Fruit fly (Drosophila melanogaster) whole organism, embryonic: ENCODE data around the gene Aatf.

Experiments used
- ATbp ChIP-seq: fragments of 200-800 bp; sonication (Bioruptor generic); optimal IDR thresholded peaks from 2 replicates; lab custom pipeline; 2017; ENCODE audit warnings: missing biosample characterization, mild to moderate bottlenecking, missing genetic modification characterization, missing genetic modification reagents
- CG10543 ChIP-seq: fragments of 200-800 bp; sonication (Bioruptor generic); optimal IDR thresholded peaks from 3 replicates; lab custom pipeline; 2017; ENCODE audit warnings: missing biosample characterization, mild to moderate bottlenecking, missing genetic modification characterization, moderate library complexity
- CG11398 ChIP-seq: fragments of 200-800 bp; sonication (Bioruptor generic); optimal IDR thresholded peaks from 2 replicates; lab custom pipeline; 2016; ENCODE audit warnings: missing biosample characterization, missing genetic modification characterization
- CG12391 ChIP-seq: fragments of 200-800 bp; sonication (Bioruptor generic); optimal IDR thresholded peaks from 3 replicates; lab custom pipeline; 2018; ENCODE audit warnings: missing biosample characterization, mild to moderate bottlenecking, missing genetic modification characterization, moderate library complexity
- CG15011 ChIP-seq: fragments of 200-800 bp; sonication (Bioruptor generic); optimal IDR thresholded peaks from 3 replicates; lab custom pipeline; 2018; ENCODE audit warnings: missing biosample characterization, mild to moderate bottlenecking, missing genetic modification characterization
- CG1603 ChIP-seq: fragments of 200-800 bp; sonication (Bioruptor generic); optimal IDR thresholded peaks from 2 replicates; lab custom pipeline; 2019; ENCODE audit warnings: missing biosample characterization, mild to moderate bottlenecking, missing genetic modification characterization, moderate library complexity
- CG1647 ChIP-seq: fragments of 200-800 bp; sonication (Bioruptor generic); optimal IDR thresholded peaks from 3 replicates; lab custom pipeline; 2016; ENCODE audit warnings: missing biosample characterization, missing genetic modification characterization
- CG16779 ChIP-seq: fragments of 200-800 bp; sonication (Bioruptor generic); IDR thresholded peaks from 2 replicates; pipeline ENCODE4 v1.3.6; 2022; ENCODE audit warnings: missing biosample characterization, missing genetic modification characterization
- CG2120 ChIP-seq: fragments of 200-800 bp; sonication (Bioruptor generic); optimal IDR thresholded peaks from 3 replicates; lab custom pipeline; 2016; ENCODE audit warnings: missing biosample characterization, missing genetic modification characterization
- CG30431 ChIP-seq: fragments of 200-800 bp; sonication (Bioruptor generic); optimal IDR thresholded peaks from 2 replicates; lab custom pipeline; 2017; ENCODE audit warnings: missing biosample characterization, missing genetic modification characterization
- CG3065 ChIP-seq: fragments of 200-800 bp; sonication (Bioruptor generic); optimal IDR thresholded peaks from 2 replicates; lab custom pipeline; 2016; ENCODE audit warnings: missing biosample characterization, missing genetic modification characterization
- CG32532 ChIP-seq: fragments of 200-800 bp; sonication (Bioruptor generic); IDR thresholded peaks from 2 replicates; pipeline ENCODE4 v1.3.6; 2022; ENCODE audit warnings: missing biosample characterization, missing genetic modification characterization
- CG3407 ChIP-seq: fragments of 200-800 bp; sonication (Bioruptor generic); optimal IDR thresholded peaks from 2 replicates; lab custom pipeline; 2018; ENCODE audit warnings: missing biosample characterization, mild to moderate bottlenecking, missing genetic modification characterization
- CG3847 ChIP-seq: fragments of 200-800 bp; sonication (Bioruptor generic); IDR thresholded peaks from 2 replicates; pipeline ENCODE4 v1.3.6; 2022; ENCODE audit warnings: missing biosample characterization, missing genetic modification characterization
- CG4282 ChIP-seq: fragments of 200-800 bp; sonication (Bioruptor generic); optimal IDR thresholded peaks from 2 replicates; lab custom pipeline; 2016; ENCODE audit warnings: missing biosample characterization, missing genetic modification characterization
- CG4617 ChIP-seq: fragments of 200-800 bp; sonication (Bioruptor generic); optimal IDR thresholded peaks from 3 replicates; lab custom pipeline; 2016; ENCODE audit warnings: missing biosample characterization, missing genetic modification characterization, borderline replicate concordance
- CG6175 ChIP-seq: fragments of 200-800 bp; sonication (Bioruptor generic); IDR thresholded peaks from 3 replicates; pipeline ENCODE4 v1.3.6; 2022; ENCODE audit warnings: missing biosample characterization, missing genetic modification characterization
- CG7786 ChIP-seq: fragments of 200-800 bp; sonication (Bioruptor generic); optimal IDR thresholded peaks from 2 replicates; lab custom pipeline; 2016; ENCODE audit warnings: missing biosample characterization, missing genetic modification characterization
- CG8359 ChIP-seq: fragments of 200-800 bp; sonication (Bioruptor generic); optimal IDR thresholded peaks from 2 replicates; lab custom pipeline; 2017; ENCODE audit warnings: missing biosample characterization, mild to moderate bottlenecking, missing genetic modification characterization, borderline replicate concordance
- CoRest ChIP-seq: fragments of 200-800 bp; sonication (Bioruptor generic); optimal IDR thresholded peaks from 3 replicates; lab custom pipeline; 2018; ENCODE audit warnings: missing biosample characterization, mild to moderate bottlenecking, missing genetic modification characterization, moderate library complexity
- D ChIP-seq, 2 experiments: fragments of 200-800 bp in 1 of 2; fragments of >200 bp in 1 of 2; sonication (Bioruptor generic) in 1 of 2; optimal IDR thresholded peaks; 2 replicates in 1 of 2; 3 replicates in 1 of 2; lab custom pipeline; 2017; ENCODE audit warnings: mild to moderate bottlenecking in 1 of 2, missing biosample characterization in 1 of 2, missing genetic modification characterization in 1 of 2, missing genetic modification reagents in 1 of 2
- E2f1 ChIP-seq: fragments of 200-800 bp; sonication (Bioruptor generic); IDR thresholded peaks from 2 replicates; pipeline ENCODE4 v1.3.6; 2022; ENCODE audit warnings: missing biosample characterization, missing genetic modification characterization
- HmgZ ChIP-seq: fragments of 200-800 bp; sonication (Bioruptor generic); optimal IDR thresholded peaks from 2 replicates; lab custom pipeline; 2018; ENCODE audit warnings: missing biosample characterization, mild to moderate bottlenecking, missing genetic modification characterization
- NFAT ChIP-seq: fragments of 200-800 bp; sonication (Bioruptor generic); IDR thresholded peaks from 2 replicates; pipeline ENCODE4 v1.3.6; 2022; ENCODE audit warnings: missing biosample characterization, missing genetic modification characterization
- Neu2 ChIP-seq: fragments of 200-800 bp; sonication (Bioruptor generic); optimal IDR thresholded peaks from 3 replicates; lab custom pipeline; 2016; ENCODE audit warnings: missing biosample characterization, missing genetic modification characterization, borderline replicate concordance
- Nf-YA ChIP-seq: fragments of 200-800 bp; sonication (Bioruptor generic); IDR thresholded peaks from 2 replicates; pipeline ENCODE4 v1.3.6; 2022; ENCODE audit warnings: missing biosample characterization, missing genetic modification characterization
- NfI ChIP-seq: fragments of 200-800 bp; sonication (Bioruptor generic); optimal IDR thresholded peaks from 3 replicates; lab custom pipeline; 2018; ENCODE audit warnings: missing biosample characterization, mild to moderate bottlenecking, missing genetic modification characterization, moderate library complexity
- Oaz ChIP-seq: fragments of 200-800 bp; sonication (Bioruptor generic); IDR thresholded peaks from 2 replicates; pipeline ENCODE4 v1.3.6; 2022; ENCODE audit warnings: missing biosample characterization, missing genetic modification characterization
- Rfx ChIP-seq: fragments of 200-800 bp; sonication (Bioruptor generic); IDR thresholded peaks from 2 replicates; pipeline ENCODE4 v1.3.6; 2022; ENCODE audit warnings: missing biosample characterization, missing genetic modification characterization
- Sin3A ChIP-seq: fragments of >200 bp; optimal IDR thresholded peaks from 2 replicates; lab custom pipeline; 2018
- Stat92E ChIP-seq, 3 experiments: fragments of >200 bp in 2 of 3; fragments of 200-800 bp in 1 of 3; sonication (Bioruptor generic) in 1 of 3; optimal IDR thresholded peaks; 2 replicates each; lab custom pipeline; 2017 to 2019; ENCODE audit warnings: missing biosample characterization in 3 of 3, missing genetic modification characterization in 3 of 3, mild to moderate bottlenecking in 1 of 3, moderate library complexity in 1 of 3
- Taf1 ChIP-seq: fragments of 200-800 bp; sonication (Bioruptor generic); IDR thresholded peaks from 2 replicates; pipeline ENCODE4 v1.3.6; 2022; ENCODE audit warnings: missing biosample characterization, missing genetic modification characterization
- Xbp1 ChIP-seq: fragments of 200-800 bp; sonication (Bioruptor generic); optimal IDR thresholded peaks from 3 replicates; lab custom pipeline; 2016; ENCODE audit warnings: missing biosample characterization, mild to moderate bottlenecking, missing genetic modification characterization
- abd-A ChIP-seq: fragments of 200-800 bp; sonication (Bioruptor generic); optimal IDR thresholded peaks from 3 replicates; lab custom pipeline; 2019; ENCODE audit warnings: missing biosample characterization, mild to moderate bottlenecking, missing genetic modification characterization, moderate library complexity
- bcd ChIP-seq: fragments of 200-800 bp; sonication (Bioruptor generic); optimal IDR thresholded peaks from 2 replicates; lab custom pipeline; 2017; ENCODE audit warnings: missing biosample characterization, mild to moderate bottlenecking, missing genetic modification characterization
- bowl ChIP-seq: fragments of 200-800 bp; sonication (Bioruptor generic); IDR thresholded peaks from 2 replicates; pipeline ENCODE4 v1.3.6; 2022; ENCODE audit warnings: missing biosample characterization, missing genetic modification characterization
- chif ChIP-seq, 2 experiments: fragments of 200-800 bp; sonication (Bioruptor generic); optimal IDR thresholded peaks; 3 replicates each; lab custom pipeline; 2016; ENCODE audit warnings: missing biosample characterization in 2 of 2, missing genetic modification characterization in 2 of 2
- croc ChIP-seq: fragments of 200-800 bp; sonication (Bioruptor generic); conservative IDR thresholded peaks from 3 replicates; pipeline ENCODE4 v1.3.6; 2022; ENCODE audit warnings: missing biosample characterization, missing genetic modification characterization
- dysf ChIP-seq: fragments of 200-800 bp; sonication (Bioruptor generic); IDR thresholded peaks from 3 replicates; pipeline ENCODE4 v1.3.6; 2022; ENCODE audit warnings: missing biosample characterization, missing genetic modification characterization
- esg ChIP-seq: fragments of 200-800 bp; sonication (Bioruptor generic); conservative IDR thresholded peaks from 2 replicates; pipeline ENCODE4 v1.3.6; 2022; ENCODE audit warnings: missing biosample characterization, missing genetic modification characterization
- fd64A ChIP-seq: fragments of 200-800 bp; sonication (Bioruptor generic); optimal IDR thresholded peaks from 3 replicates; lab custom pipeline; 2018; ENCODE audit warnings: missing biosample characterization, mild to moderate bottlenecking, missing genetic modification characterization
- nerfin-1 ChIP-seq: fragments of 200-800 bp; sonication (Bioruptor generic); optimal IDR thresholded peaks from 3 replicates; lab custom pipeline; 2019; ENCODE audit warnings: missing biosample characterization, mild to moderate bottlenecking, missing genetic modification characterization, moderate library complexity
- pan ChIP-seq, 4 experiments: fragments of >200 bp in 3 of 4; fragments of 200-800 bp in 1 of 4; sonication (Bioruptor generic) in 1 of 4; optimal IDR thresholded peaks in 3 of 4; IDR thresholded peaks in 1 of 4; 2 replicates each; pipeline versions ENCODE4 v1.3.6 to Lab custom; 2017 to 2022; ENCODE audit warnings: missing biosample characterization in 2 of 4, missing genetic modification characterization in 2 of 4, mixed read lengths in 1 of 4
- psq ChIP-seq: fragments of 200-800 bp; sonication (Bioruptor generic); optimal IDR thresholded peaks from 2 replicates; lab custom pipeline; 2017; ENCODE audit warnings: missing biosample characterization, missing genetic modification characterization
- ranshi ChIP-seq: fragments of 200-800 bp; sonication (Bioruptor generic); IDR thresholded peaks from 2 replicates; pipeline ENCODE4 v1.3.6; 2022; ENCODE audit warnings: missing biosample characterization, missing genetic modification characterization
- slbo ChIP-seq: fragments of 200-800 bp; sonication (Bioruptor generic); IDR thresholded peaks from 2 replicates; pipeline ENCODE4 v1.3.6; 2022; ENCODE audit warnings: missing biosample characterization, missing genetic modification characterization
- ssp ChIP-seq: fragments of 200-800 bp; sonication (Bioruptor generic); IDR thresholded peaks from 2 replicates; pipeline ENCODE4 v1.3.6; 2022; ENCODE audit warnings: missing biosample characterization, missing genetic modification characterization
- stc ChIP-seq: fragments of 200-800 bp; sonication (Bioruptor generic); IDR thresholded peaks from 2 replicates; pipeline ENCODE4 v1.3.6; 2022; ENCODE audit warnings: missing biosample characterization, missing genetic modification characterization
- zf30C ChIP-seq: fragments of 200-800 bp; sonication (Bioruptor generic); optimal IDR thresholded peaks from 3 replicates; lab custom pipeline; 2018; ENCODE audit warnings: missing biosample characterization, mild to moderate bottlenecking, missing genetic modification characterization
- zfh2 ChIP-seq: fragments of 200-800 bp; sonication (Bioruptor generic); optimal IDR thresholded peaks from 2 replicates; lab custom pipeline; 2016; ENCODE audit warnings: missing biosample characterization, missing genetic modification characterization

Gene Aatf

dm6 chr2L:6723750-6724503, 6.5 kb downstream of the Aatf start, which contains the start of gene Liprin-alpha:
Gene Liprin-alpha (plus strand): TSS chr2L:6723903.
- TF ChIP-seq zf30C (GFP tag; lab: Kevin White, UChicago) (no peak), CG8359 (no peak), CG4282 (no peak), bcd (GFP tag; lab: Kevin White, UChicago) (no peak), CG3065 (GFP tag; lab: Kevin White, UChicago) (no peak), esg (GFP tag; lab: Robert Waterston, UW) (no peak), CG15011 (GFP tag; lab: Kevin White, UChicago) (no peak), CG4617 (GFP tag; lab: Kevin White, UChicago) (peak; percentile 80), HmgZ (tag; lab: Kevin White, UChicago) (peak; percentile 29), Stat92E (GFP tag; optimal IDR thresholded peaks at IDR 0.05; lab: Kevin White, UChicago) (peak in 1 of 3 experiments; percentile 73), psq (no peak), CG12391 (tag; lab: Kevin White, UChicago) (no peak), stc (GFP tag; lab: Robert Waterston, UW) (no peak), CG11398 (GFP tag; lab: Kevin White, UChicago) (no peak), Sin3A (lab: Kevin White, UChicago) (peak; percentile 41), Taf1 (GFP tag; lab: Robert Waterston, UW) (no peak), CG3847 (GFP tag; lab: Robert Waterston, UW) (no peak), ssp (GFP tag; lab: Robert Waterston, UW) (no peak), CG10543 (peak; percentile 25), Xbp1 (GFP tag; lab: Kevin White, UChicago) (no peak), chif (GFP tag; optimal IDR thresholded peaks at IDR 0.05; lab: Kevin White, UChicago) (no peak), slbo (no peak), CG30431 (GFP tag; lab: Kevin White, UChicago) (no peak), CoRest (tag; lab: Kevin White, UChicago) (no peak), NfI (no peak), Rfx (GFP tag; lab: Robert Waterston, UW) (no peak), croc (no peak), CG3407 (GFP tag; lab: Kevin White, UChicago) (no peak), CG1647 (GFP tag; lab: Kevin White, UChicago) (no peak), NFAT (GFP tag; lab: Robert Waterston, UW) (no peak), CG6175 (GFP tag; lab: Robert Waterston, UW) (peak; percentile 96), D (optimal IDR thresholded peaks at IDR 0.05; lab: Kevin White, UChicago) (peak; percentile 84), D (GFP tag; optimal IDR thresholded peaks at IDR 0.05; lab: Kevin White, UChicago) (no peak), Nf-YA (GFP tag; lab: Robert Waterston, UW) (no peak), bowl (GFP tag; lab: Robert Waterston, UW) (no peak), CG2120 (no peak), Oaz (no peak), abd-A (tag; lab: Kevin White, UChicago) (no peak), zfh2 (GFP tag; lab: Kevin White, UChicago) (no peak), ATbp (no peak), dysf (no peak), CG16779 (GFP tag; lab: Robert Waterston, UW) (no peak), CG1603 (no peak), fd64A (GFP tag; lab: Kevin White, UChicago) (no peak), Neu2 (no peak), nerfin-1 (tag; lab: Kevin White, UChicago) (no peak), CG32532 (GFP tag; lab: Robert Waterston, UW) (no peak), CG7786 (GFP tag; lab: Kevin White, UChicago) (no peak), ranshi (GFP tag; lab: Robert Waterston, UW) (no peak), E2f1 (GFP tag; lab: Robert Waterston, UW) (no peak), pan (optimal IDR thresholded peaks at IDR 0.05; lab: Kevin White, UChicago) (no peak), pan (GFP tag; optimal IDR thresholded peaks at IDR 0.05 in 1 of 2, IDR thresholded peaks at IDR 0.05 in 1 of 2) (no peak)
